Worm (Caenorhabditis elegans) whole organism, L1 larva: ENCODE results near the gene lact-7.
A peak's percentile ranks its signal among the peaks of the same experiment; 100 is the strongest.

ENCODE experiments used
- C16A3.4 ChIP-seq: fragments of 150-350 bp; optimal IDR thresholded peaks from 2 replicates; lab custom pipeline; 2014; ENCODE audit warnings: missing biosample characterization, missing genetic modification characterization
- C34B4.2 ChIP-seq: sonication (generic microtip); optimal IDR thresholded peaks from 2 replicates; lab custom pipeline; 2017; ENCODE audit warnings: mild to moderate bottlenecking, missing genetic modification characterization, missing compliant biosample characterization
- F16B12.6 ChIP-seq: fragments of 150-350 bp; optimal IDR thresholded peaks from 2 replicates; lab custom pipeline; 2014; ENCODE audit warnings: missing biosample characterization, missing genetic modification characterization
- Y116A8C.19 ChIP-seq: sonication (generic microtip); optimal IDR thresholded peaks from 2 replicates; lab custom pipeline; 2016; ENCODE audit warnings: missing compliant biosample characterization, missing genetic modification characterization, borderline replicate concordance
- aha-1 ChIP-seq: fragments of 150-350 bp; optimal IDR thresholded peaks from 2 replicates; lab custom pipeline; 2014; ENCODE audit warnings: missing biosample characterization, missing genetic modification characterization
- alr-1 ChIP-seq: fragments of 200-800 bp; sonication (Bioruptor generic); optimal IDR thresholded peaks from 2 replicates; lab custom pipeline; 2018; ENCODE audit warnings: borderline replicate concordance, mild to moderate bottlenecking, missing genetic modification characterization, missing compliant biosample characterization
- aly-2 ChIP-seq: fragments of 150-350 bp; optimal IDR thresholded peaks from 2 replicates; lab custom pipeline; 2014; ENCODE audit warnings: missing biosample characterization, missing genetic modification characterization
- ama-1 ChIP-seq: fragments of 150-350 bp; optimal IDR thresholded peaks from 2 replicates; lab custom pipeline; 2014
- blmp-1 ChIP-seq: fragments of 150-350 bp; optimal IDR thresholded peaks from 2 replicates; lab custom pipeline; 2014; ENCODE audit warnings: missing biosample characterization, missing genetic modification characterization
- ceh-63 ChIP-seq: fragments of 200-800 bp; sonication (Bioruptor generic); optimal IDR thresholded peaks from 2 replicates; lab custom pipeline; 2018; ENCODE audit warnings: mild to moderate bottlenecking, missing genetic modification characterization, missing compliant biosample characterization
- ceh-8 ChIP-seq: fragments of 200-800 bp; sonication (Bioruptor generic); optimal IDR thresholded peaks from 2 replicates; lab custom pipeline; 2018; ENCODE audit warnings: mild to moderate bottlenecking, missing genetic modification characterization, moderate library complexity, missing compliant biosample characterization
- ceh-88 ChIP-seq: fragments of 200-800 bp; sonication (Bioruptor generic); IDR thresholded peaks from 2 replicates; pipeline ENCODE4 v1.3.6; 2022; ENCODE audit warnings: missing genetic modification characterization, missing compliant biosample characterization
- ceh-90 ChIP-seq: sonication (generic microtip); optimal IDR thresholded peaks from 2 replicates; lab custom pipeline; 2016; ENCODE audit warnings: missing genetic modification characterization, missing compliant biosample characterization
- efl-3 ChIP-seq: fragments of 200-800 bp; sonication (Bioruptor generic); optimal IDR thresholded peaks from 2 replicates; lab custom pipeline; 2018; ENCODE audit warnings: mild to moderate bottlenecking, missing genetic modification characterization, missing compliant biosample characterization
- egl-27 ChIP-seq, 2 experiments: fragments of 150-350 bp in 1 of 2; sonication (generic microtip); optimal IDR thresholded peaks; 3 replicates each; lab custom pipeline; 2017 to 2018; ENCODE audit warnings: missing biosample characterization in 2 of 2, missing genetic modification characterization in 2 of 2, missing genetic modification reagents in 2 of 2
- elt-2 ChIP-seq: sonication (generic microtip); optimal IDR thresholded peaks from 2 replicates; lab custom pipeline; 2016; ENCODE audit warnings: missing genetic modification characterization, mild to moderate bottlenecking, inconsistent platforms, missing compliant biosample characterization, missing genetic modification reagents
- elt-3 ChIP-seq, 6 experiments: fragments of 150-350 bp in 1 of 6; sonication (generic microtip); optimal IDR thresholded peaks; 2 replicates each; lab custom pipeline; 2017 to 2018; ENCODE audit warnings: missing biosample characterization in 6 of 6, missing genetic modification characterization in 6 of 6, inconsistent platforms in 1 of 6
- fkh-4 ChIP-seq: sonication (generic microtip); optimal IDR thresholded peaks from 2 replicates; lab custom pipeline; 2016; ENCODE audit warnings: missing compliant biosample characterization, missing genetic modification characterization, borderline replicate concordance
- grh-1 ChIP-seq: fragments of 200-800 bp; sonication (Bioruptor generic); IDR thresholded peaks from 2 replicates; pipeline ENCODE4 v1.3.6; 2022; ENCODE audit warnings: missing genetic modification reagents, missing genetic modification characterization, missing compliant biosample characterization
- hlh-17 ChIP-seq: fragments of 200-800 bp; sonication (Bioruptor generic); optimal IDR thresholded peaks from 2 replicates; lab custom pipeline; 2018; ENCODE audit warnings: missing genetic modification characterization, mild to moderate bottlenecking, missing compliant biosample characterization, moderate library complexity, borderline replicate concordance
- hlh-4 ChIP-seq: sonication (generic microtip); optimal IDR thresholded peaks from 2 replicates; lab custom pipeline; 2016; ENCODE audit warnings: mild to moderate bottlenecking, missing genetic modification characterization, missing compliant biosample characterization
- isw-1 ChIP-seq: fragments of 200-800 bp; sonication (Bioruptor generic); IDR thresholded peaks from 2 replicates; pipeline ENCODE4 v1.3.6; 2022; ENCODE audit warnings: missing genetic modification characterization, missing compliant biosample characterization
- lin-13 ChIP-seq: fragments of 150-350 bp; optimal IDR thresholded peaks from 2 replicates; lab custom pipeline; 2014; ENCODE audit warnings: missing biosample characterization, missing genetic modification reagents, missing genetic modification characterization
- lin-14 ChIP-seq: fragments of 200-800 bp; sonication (Bioruptor generic); optimal IDR thresholded peaks from 2 replicates; lab custom pipeline; 2018; ENCODE audit warnings: mild to moderate bottlenecking, missing genetic modification characterization, moderate library complexity, missing compliant biosample characterization
- lin-35 ChIP-seq, 2 experiments: fragments of 150-350 bp; optimal IDR thresholded peaks; 2 replicates each; lab custom pipeline; 2014; ENCODE audit warnings: missing biosample characterization in 2 of 2, missing genetic modification characterization in 2 of 2, missing genetic modification reagents in 2 of 2
- lin-39 ChIP-seq: fragments of 150-350 bp; optimal IDR thresholded peaks from 2 replicates; lab custom pipeline; 2014; ENCODE audit warnings: missing biosample characterization, missing genetic modification reagents, missing genetic modification characterization
- mdl-1 ChIP-seq, 2 experiments: fragments of 150-350 bp; optimal IDR thresholded peaks; 2 replicates each; lab custom pipeline; 2014 to 2017; ENCODE audit warnings: missing biosample characterization in 2 of 2, missing genetic modification characterization in 2 of 2, inconsistent platforms in 1 of 2
- mef-2 ChIP-seq: fragments of 150-350 bp; optimal IDR thresholded peaks from 2 replicates; lab custom pipeline; 2014; ENCODE audit warnings: missing biosample characterization, missing genetic modification characterization
- mep-1 ChIP-seq: fragments of 150-350 bp; optimal IDR thresholded peaks from 2 replicates; lab custom pipeline; 2014; ENCODE audit warnings: missing biosample characterization, missing genetic modification characterization
- nhr-11 ChIP-seq: fragments of 150-350 bp; optimal IDR thresholded peaks from 2 replicates; lab custom pipeline; 2014; ENCODE audit warnings: missing biosample characterization, missing genetic modification characterization
- nhr-12 ChIP-seq: sonication (generic microtip); optimal IDR thresholded peaks from 2 replicates; lab custom pipeline; 2017; ENCODE audit warnings: missing biosample characterization, missing genetic modification characterization
- nhr-19 ChIP-seq: fragments of 200-800 bp; sonication (Bioruptor generic); conservative IDR thresholded peaks from 2 replicates; pipeline ENCODE4 v1.3.6; 2022; ENCODE audit warnings: missing genetic modification characterization, missing compliant biosample characterization
- nhr-20 ChIP-seq: sonication (generic microtip); optimal IDR thresholded peaks from 2 replicates; lab custom pipeline; 2016; ENCODE audit warnings: mild to moderate bottlenecking, missing genetic modification characterization, missing compliant biosample characterization
- nhr-237 ChIP-seq: fragments of 150-350 bp; optimal IDR thresholded peaks from 2 replicates; lab custom pipeline; 2014; ENCODE audit warnings: missing biosample characterization, missing genetic modification characterization
- nhr-28 ChIP-seq: fragments of 150-350 bp; optimal IDR thresholded peaks from 2 replicates; lab custom pipeline; 2014; ENCODE audit warnings: missing biosample characterization, missing genetic modification characterization
- nhr-47 ChIP-seq: sonication (generic microtip); optimal IDR thresholded peaks from 2 replicates; lab custom pipeline; 2016; ENCODE audit warnings: mild to moderate bottlenecking, missing genetic modification characterization, moderate library complexity, missing compliant biosample characterization
- nhr-76 ChIP-seq: sonication (generic microtip); optimal IDR thresholded peaks from 2 replicates; lab custom pipeline; 2017; ENCODE audit warnings: missing biosample characterization, missing genetic modification characterization
- nhr-77 ChIP-seq: fragments of 150-350 bp; optimal IDR thresholded peaks from 2 replicates; lab custom pipeline; 2014; ENCODE audit warnings: missing biosample characterization, missing genetic modification characterization
- nhr-84 ChIP-seq: sonication (generic microtip); optimal IDR thresholded peaks from 2 replicates; lab custom pipeline; 2017; ENCODE audit warnings: missing biosample characterization, missing genetic modification characterization
- nhr-85 ChIP-seq: sonication (generic microtip); peaks from one replicate; lab custom pipeline; 2016; ENCODE audit warnings: missing genetic modification characterization, inconsistent platforms, missing compliant biosample characterization
- nhr-90 ChIP-seq: sonication (generic microtip); optimal IDR thresholded peaks from 2 replicates; lab custom pipeline; 2016; ENCODE audit warnings: mild to moderate bottlenecking, missing genetic modification characterization, missing compliant biosample characterization; ENCODE audit not compliant: poor library complexity
- rnt-1 ChIP-seq: sonication (generic microtip); optimal IDR thresholded peaks from 2 replicates; lab custom pipeline; 2016; ENCODE audit warnings: mild to moderate bottlenecking, missing genetic modification characterization, moderate library complexity, missing compliant biosample characterization
- snpc-4 ChIP-seq: fragments of 150-350 bp; optimal IDR thresholded peaks from 2 replicates; lab custom pipeline; 2014; ENCODE audit warnings: missing biosample characterization, missing genetic modification characterization
- snu-23 ChIP-seq: sonication (generic microtip); optimal IDR thresholded peaks from 2 replicates; lab custom pipeline; 2016; ENCODE audit warnings: missing genetic modification characterization, missing compliant biosample characterization
- swsn-7 ChIP-seq: sonication (generic microtip); optimal IDR thresholded peaks from 2 replicates; lab custom pipeline; 2016; ENCODE audit warnings: missing genetic modification characterization, missing compliant biosample characterization
- tlp-1 ChIP-seq: fragments of 150-350 bp; optimal IDR thresholded peaks from 2 replicates; lab custom pipeline; 2014; ENCODE audit warnings: missing biosample characterization, missing genetic modification characterization
- unc-130 ChIP-seq: fragments of 150-350 bp; optimal IDR thresholded peaks from 2 replicates; lab custom pipeline; 2017; ENCODE audit warnings: missing biosample characterization, missing genetic modification characterization, inconsistent platforms
- unc-30 ChIP-seq: sonication (generic microtip); optimal IDR thresholded peaks from 2 replicates; lab custom pipeline; 2017; ENCODE audit warnings: missing biosample characterization, missing genetic modification characterization
- unc-98 ChIP-seq: fragments of 200-800 bp; sonication (Bioruptor generic); IDR thresholded peaks from 2 replicates; pipeline ENCODE4 v1.3.6; 2022; ENCODE audit warnings: missing genetic modification characterization, missing compliant biosample characterization
- vab-15 ChIP-seq: sonication (generic microtip); optimal IDR thresholded peaks from 2 replicates; lab custom pipeline; 2017; ENCODE audit warnings: missing genotype, mild to moderate bottlenecking, missing genetic modification characterization, missing compliant biosample characterization
- xbp-1 ChIP-seq: sonication (generic microtip); optimal IDR thresholded peaks from 2 replicates; lab custom pipeline; 2016; ENCODE audit warnings: missing genetic modification characterization, missing compliant biosample characterization
- ztf-4 ChIP-seq: fragments of 150-350 bp; optimal IDR thresholded peaks from 2 replicates; lab custom pipeline; 2014; ENCODE audit warnings: missing biosample characterization, missing genetic modification characterization

The lact-7 gene

ce11 chrX:11726450-11726849 is 32.5 kb upstream of the lact-7 start:
- no peak for TF ChIP-seq lin-13 (GFP tag; lab: Kevin White, UChicago)
- peak; percentile 55 for TF ChIP-seq lin-14
- TF ChIP-seq blmp-1 (tag; lab: Kevin White, UChicago), result peak; percentile 26
- TF ChIP-seq nhr-85, result peak; percentile 77

- peak; percentile 20 for TF ChIP-seq C16A3.4 (tag; lab: Kevin White, UChicago)
- no peak for TF ChIP-seq ceh-8
- peak in 5 of 6 experiments; percentile 76 to 93 (median 89) for TF ChIP-seq elt-3 (tag; optimal IDR thresholded peaks at IDR 0.05; lab: Kevin White, UChicago)
- TF ChIP-seq efl-3 (GFP tag; lab: Kevin White, UChicago), result no peak
- no peak for TF ChIP-seq snpc-4
- no peak for TF ChIP-seq tlp-1
- no peak for TF ChIP-seq Y116A8C.19 (tag; lab: Kevin White, UChicago)
- TF ChIP-seq nhr-237 (tag; lab: Kevin White, UChicago), result no peak
- peak; percentile 1 for TF ChIP-seq nhr-47
- peak in 1 of 2 experiments; percentile 86 for TF ChIP-seq mdl-1 (tag; optimal IDR thresholded peaks at IDR 0.05; lab: Kevin White, UChicago)
- TF ChIP-seq vab-15 (tag; lab: Kevin White, UChicago), result peak; percentile 28
- no peak for TF ChIP-seq F16B12.6 (tag; lab: Kevin White, UChicago)
- TF ChIP-seq nhr-11 (tag; lab: Kevin White, UChicago), result no peak
- no peak for TF ChIP-seq nhr-76 (tag; lab: Kevin White, UChicago)
- TF ChIP-seq snu-23, result peak; percentile 55
- no peak for TF ChIP-seq fkh-4 (tag; lab: Kevin White, UChicago)
- TF ChIP-seq nhr-85, result peak; percentile 84
- TF ChIP-seq swsn-7, result no peak
- TF ChIP-seq nhr-12 (tag; lab: Kevin White, UChicago), result no peak
- TF ChIP-seq rnt-1 (tag; lab: Kevin White, UChicago), result no peak
- TF ChIP-seq mef-2 (tag; lab: Kevin White, UChicago), result no peak
- TF ChIP-seq lin-39, result no peak
- TF ChIP-seq egl-27 (tag; optimal IDR thresholded peaks at IDR 0.05; lab: Kevin White, UChicago), result no peak
- no peak for TF ChIP-seq alr-1
- peak; percentile 59 for TF ChIP-seq blmp-1 (tag; lab: Kevin White, UChicago)
- TF ChIP-seq unc-130 (tag; lab: Kevin White, UChicago), result peak; percentile 47
- no peak for TF ChIP-seq unc-98 (GFP tag; lab: Robert Waterston, UW)
- TF ChIP-seq ztf-4 (tag; lab: Kevin White, UChicago), result no peak
- TF ChIP-seq xbp-1, result no peak
- TF ChIP-seq C34B4.2 (tag; lab: Kevin White, UChicago), result no peak
- no peak for TF ChIP-seq nhr-28 (tag; lab: Kevin White, UChicago)
- TF ChIP-seq ceh-88 (GFP tag; lab: Robert Waterston, UW), result no peak
- TF ChIP-seq hlh-17, result no peak
- TF ChIP-seq elt-2 (tag; lab: Kevin White, UChicago), result peak; percentile 93
- TF ChIP-seq grh-1 (GFP tag; lab: Robert Waterston, UW), result no peak
- TF ChIP-seq lin-35 (GFP tag; optimal IDR thresholded peaks at IDR 0.05; lab: Kevin White, UChicago), result peak in 1 of 2 experiments; percentile 75
- TF ChIP-seq aly-2 (tag; lab: Kevin White, UChicago), result no peak
- no peak for TF ChIP-seq ama-1 (lab: Kevin White, UChicago)
- TF ChIP-seq aha-1, result no peak
- TF ChIP-seq ceh-63 (GFP tag; lab: Kevin White, UChicago), result no peak
- TF ChIP-seq unc-30 (tag; lab: Kevin White, UChicago), result no peak
- TF ChIP-seq hlh-4 (tag; lab: Kevin White, UChicago), result no peak
- TF ChIP-seq mep-1 (tag; lab: Kevin White, UChicago), result peak; percentile 19
- TF ChIP-seq nhr-90 (tag; lab: Kevin White, UChicago), result peak; percentile 53
- peak; percentile 46 for TF ChIP-seq nhr-19 (GFP tag; lab: Robert Waterston, UW)
- TF ChIP-seq nhr-20 (tag; lab: Kevin White, UChicago), result peak; percentile 77
- no peak for TF ChIP-seq lin-13 (GFP tag; lab: Kevin White, UChicago)
- peak; percentile 80 for TF ChIP-seq lin-14
- no peak for TF ChIP-seq ceh-90 (tag; lab: Kevin White, UChicago)
- no peak for TF ChIP-seq isw-1 (GFP tag; lab: Robert Waterston, UW)
- TF ChIP-seq nhr-84 (tag; lab: Kevin White, UChicago), result no peak
- TF ChIP-seq nhr-77 (tag; lab: Kevin White, UChicago), result no peak
Measured at ce11 chrX:11727761-11728160, 31.1 kb upstream of the lact-7 start, which contains the start of the genes gst-42 and D1053.2. TSS of gene gst-42 (minus strand) at chrX:11727936. TSS of gene D1053.2 (plus strand) at chrX:11728151.
